Worm (Caenorhabditis elegans): ENCODE data around the gene T21H3.1.
A peak's percentile ranks its signal among the peaks of the same experiment; 100 is the strongest.

Gene T21H3.1

DNA sequence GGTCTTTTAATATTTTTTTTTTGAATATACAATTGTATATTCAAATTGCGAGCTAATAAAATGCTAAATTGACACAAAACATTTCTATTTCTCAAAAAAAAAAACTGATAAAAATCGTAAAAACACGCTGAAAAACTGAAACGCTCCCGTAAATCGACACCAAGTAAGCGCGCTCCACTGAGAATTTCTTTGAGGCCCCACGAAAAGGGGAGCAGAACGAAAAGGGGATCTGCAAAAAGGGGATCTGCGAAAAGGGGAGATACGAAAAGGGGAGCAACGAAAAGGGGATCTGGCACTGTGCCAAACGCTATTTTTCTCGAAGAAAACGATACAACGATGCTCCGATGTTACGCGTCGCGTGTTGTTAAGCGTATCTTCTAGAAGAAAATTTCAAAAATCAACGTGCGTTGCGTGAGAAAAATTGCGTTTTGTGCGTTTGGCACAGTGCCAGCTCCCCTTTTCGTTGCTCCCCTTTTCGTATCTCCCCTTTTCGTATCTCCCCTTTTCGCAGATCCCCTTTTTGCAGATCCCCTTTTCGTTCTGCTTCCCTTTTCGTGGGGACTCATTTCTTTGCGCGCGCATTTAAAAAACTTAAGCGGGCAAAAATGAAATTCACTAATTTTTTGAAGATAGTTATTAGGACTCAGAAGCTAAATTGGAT lies 20.7 kb downstream of the T21H3.1 start (continued):
- TF ChIP-seq ceh-82 (tag; optimal IDR thresholded peaks at IDR 0.05), result peak in 2 of 3 experiments; percentile 8 to 28
- TF ChIP-seq pax-3 (tag; optimal IDR thresholded peaks at IDR 0.05), result peak; percentile 35
- TF ChIP-seq ztf-11 (tag; optimal IDR thresholded peaks at IDR 0.05), result peak in 1 of 2 experiments; percentile 72
- TF ChIP-seq nhr-71 (tag; optimal IDR thresholded peaks at IDR 0.05), result peak; percentile 74
- peak; percentile 35 for TF ChIP-seq C16A3.4 (tag; optimal IDR thresholded peaks at IDR 0.05)
- peak; percentile 53 for TF ChIP-seq nhr-19 (GFP tag; conservative IDR thresholded peaks at IDR 0.05)
- TF ChIP-seq snu-23 (GFP tag; optimal IDR thresholded peaks at IDR 0.05), result peak; percentile 60

DNA sequence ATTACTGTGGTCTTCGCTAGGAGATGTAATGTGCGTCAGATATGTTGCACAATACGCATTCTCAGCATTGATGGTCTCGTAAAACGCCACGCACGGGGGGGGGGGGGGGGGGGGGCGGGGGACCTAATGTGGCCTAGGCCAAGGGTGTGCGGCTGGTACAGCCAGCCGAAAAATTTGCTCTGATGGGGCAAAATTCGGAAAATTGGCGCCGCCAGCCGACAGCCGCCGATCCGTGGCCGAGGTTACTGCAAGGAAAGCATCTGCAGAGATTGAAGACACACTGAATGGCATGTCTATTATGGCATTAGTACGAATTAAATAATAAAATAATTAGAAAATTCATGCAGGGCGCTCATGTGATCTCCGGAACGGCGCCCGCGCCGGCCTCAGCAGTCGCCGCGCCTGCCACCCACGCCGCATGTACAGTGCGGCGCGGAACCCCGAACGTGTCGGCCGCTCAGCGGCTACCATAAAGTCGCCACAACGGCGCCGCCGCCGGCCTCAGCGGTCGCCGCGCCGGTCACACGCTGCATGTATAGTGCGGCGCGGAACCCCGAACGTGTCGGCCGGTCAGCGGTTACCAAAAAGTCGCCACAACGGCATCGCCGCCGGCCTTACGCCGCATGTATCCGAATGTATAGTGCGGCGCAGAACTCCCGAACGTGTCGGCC lies 22.8 kb downstream of the T21H3.1 start, which contains the start of gene Y50D4A.6:
Y50D4A.6 (minus strand) TSS at position 51 of the 671 bp plus-strand sequence.
- peak; percentile 19 for TF ChIP-seq snpc-4 (tag; optimal IDR thresholded peaks at IDR 0.05)
- no peak for TF ChIP-seq efl-3 (GFP tag; optimal IDR thresholded peaks at IDR 0.05)
- peak; percentile 41 for TF ChIP-seq ceh-8 (GFP tag; optimal IDR thresholded peaks at IDR 0.05)
- no peak for TF ChIP-seq F16B12.6 (tag; optimal IDR thresholded peaks at IDR 0.05)
- TF ChIP-seq nhr-77 (tag; optimal IDR thresholded peaks at IDR 0.05), result no peak
- TF ChIP-seq nhr-84 (tag; optimal IDR thresholded peaks at IDR 0.05), result no peak
- no peak for TF ChIP-seq ama-1 (optimal IDR thresholded peaks at IDR 0.05)
- no peak for TF ChIP-seq ceh-90 (tag; optimal IDR thresholded peaks at IDR 0.05)
- TF ChIP-seq sox-4 (tag; optimal IDR thresholded peaks at IDR 0.05), result no peak
- TF ChIP-seq unc-130 (tag; optimal IDR thresholded peaks at IDR 0.05), result no peak
- TF ChIP-seq efl-1 (optimal IDR thresholded peaks at IDR 0.05), result no peak
- no peak for TF ChIP-seq efl-1 (GFP tag; optimal IDR thresholded peaks at IDR 0.05 in 1 of 2)
- TF ChIP-seq Y116A8C.19 (tag; optimal IDR thresholded peaks at IDR 0.05; ENCODE audit: borderline replicate concordance), result no peak
- no peak for TF ChIP-seq ets-5 (GFP tag; IDR thresholded peaks at IDR 0.05)
- no peak for TF ChIP-seq elt-3 (tag; optimal IDR thresholded peaks at IDR 0.05)

ce11 chrV:1201717-1202116 lies 25.2 kb downstream of the T21H3.1 start:
- TF ChIP-seq lsy-2 (tag; optimal IDR thresholded peaks at IDR 0.05) (peak in 1 of 2 experiments; percentile 26), fkh-8 (tag; optimal IDR thresholded peaks at IDR 0.05) (no peak), F16B12.6 (tag; optimal IDR thresholded peaks at IDR 0.05) (peak; percentile 72), nhr-85 (tag) (peak; percentile 54), efl-1 (optimal IDR thresholded peaks at IDR 0.05) (peak in 1 of 2 experiments; percentile 58), efl-1 (GFP tag; optimal IDR thresholded peaks at IDR 0.05 in 1 of 2) (peak; percentile 61 to 94), lin-35 (GFP tag; optimal IDR thresholded peaks at IDR 0.05) (peak; percentile 0 to 48), unc-98 (GFP tag; IDR thresholded peaks at IDR 0.05) (no peak), nhr-20 (tag; optimal IDR thresholded peaks at IDR 0.05) (peak; percentile 10), nhr-71 (tag; optimal IDR thresholded peaks at IDR 0.05) (peak; percentile 23), hlh-17 (GFP tag; optimal IDR thresholded peaks at IDR 0.05; ENCODE audit: borderline replicate concordance) (no peak), snu-23 (GFP tag; optimal IDR thresholded peaks at IDR 0.05) (peak; percentile 27), lin-15B (tag; optimal IDR thresholded peaks at IDR 0.05) (peak; percentile 8), dpl-1 (GFP tag; optimal IDR thresholded peaks at IDR 0.05) (peak in 1 of 3 experiments; percentile 42), ets-5 (GFP tag; IDR thresholded peaks at IDR 0.05) (no peak)

DNA sequence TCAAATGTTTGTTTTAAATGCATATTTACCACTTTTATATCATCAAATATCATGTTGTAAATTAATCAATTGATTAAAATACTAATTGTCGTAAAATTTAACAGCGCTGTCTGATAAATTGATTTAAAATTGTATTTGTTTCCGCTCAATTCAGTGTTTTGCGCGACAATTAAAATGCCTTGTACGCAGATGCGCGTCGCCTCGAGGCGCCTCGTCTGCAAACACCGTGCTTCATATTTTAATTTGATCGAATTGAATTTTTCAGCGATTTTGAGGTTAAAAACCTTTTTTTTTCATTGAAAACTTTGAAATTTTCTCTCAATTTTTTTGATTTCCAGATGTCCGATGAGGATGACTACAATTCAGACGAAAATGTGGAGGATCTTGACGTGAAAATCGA lies 30.4 kb downstream of the T21H3.1 start, which contains the start of gene Y50D4A.5:
Y50D4A.5 (plus strand) TSS at position 337 of the 400 bp plus-strand sequence.
- TF ChIP-seq sup-37 (GFP tag; optimal IDR thresholded peaks at IDR 0.05) (no peak), nhr-84 (tag; optimal IDR thresholded peaks at IDR 0.05) (no peak), lsy-2 (tag; optimal IDR thresholded peaks at IDR 0.05) (peak in 1 of 2 experiments; percentile 53), lin-39 (tag; optimal IDR thresholded peaks at IDR 0.05) (no peak), nhr-19 (GFP tag; conservative IDR thresholded peaks at IDR 0.05) (peak; percentile 58), efl-1 (optimal IDR thresholded peaks at IDR 0.05) (peak in 1 of 2 experiments; percentile 66), efl-1 (GFP tag; optimal IDR thresholded peaks at IDR 0.05 in 1 of 2) (peak; percentile 72 to 96), unc-30 (tag; optimal IDR thresholded peaks at IDR 0.05) (no peak), pax-3 (tag; optimal IDR thresholded peaks at IDR 0.05) (no peak), snu-23 (GFP tag; optimal IDR thresholded peaks at IDR 0.05) (peak; percentile 36), fkh-10 (GFP tag; optimal IDR thresholded peaks at IDR 0.05) (no peak), pqm-1 (tag; optimal IDR thresholded peaks at IDR 0.05) (no peak), ceh-88 (GFP tag; IDR thresholded peaks at IDR 0.05) (0 out of 2 replicates have a peak, but pooled peaks have one; percentile 9), elt-2 (tag; optimal IDR thresholded peaks at IDR 0.05) (no peak), nhr-20 (tag; optimal IDR thresholded peaks at IDR 0.05) (peak; percentile 14), lir-3 (tag; optimal IDR thresholded peaks at IDR 0.05; ENCODE audit: poor library complexity) (no peak), ztf-4 (tag; optimal IDR thresholded peaks at IDR 0.05) (no peak), nhr-76 (tag; optimal IDR thresholded peaks at IDR 0.05) (no peak), mep-1 (tag; optimal IDR thresholded peaks at IDR 0.05) (no peak), nhr-12 (tag; optimal IDR thresholded peaks at IDR 0.05) (no peak), nhr-47 (tag; optimal IDR thresholded peaks at IDR 0.05) (peak; percentile 47)

All from whole organism, L1 larva.